Fruit fly (Drosophila melanogaster) whole organism, pupa: ENCODE data around the gene Eip75B.

ENCODE experiments used
- CG10348 ChIP-seq: fragments of 200-800 bp; sonication (Bioruptor generic); IDR thresholded peaks from 2 replicates; pipeline ENCODE4 v1.3.6; 2022; ENCODE audit warnings: missing biosample characterization, missing genetic modification characterization
- CG13204 ChIP-seq: fragments of 200-800 bp; sonication (Bioruptor generic); optimal IDR thresholded peaks from 2 replicates; lab custom pipeline; 2018; ENCODE audit warnings: missing biosample characterization, mild to moderate bottlenecking, missing genetic modification characterization, moderate library complexity
- CG9948 ChIP-seq: fragments of 200-800 bp; sonication (Bioruptor generic); optimal IDR thresholded peaks from 2 replicates; lab custom pipeline; 2018; ENCODE audit warnings: missing biosample characterization, mild to moderate bottlenecking, missing genetic modification characterization, moderate library complexity
- D1 ChIP-seq: fragments of 200-800 bp; sonication (Bioruptor generic); optimal IDR thresholded peaks from 2 replicates; lab custom pipeline; 2018; ENCODE audit warnings: missing biosample characterization, mild to moderate bottlenecking, missing genetic modification characterization, moderate library complexity
- EcR ChIP-seq: fragments of 200-800 bp; sonication (Bioruptor generic); optimal IDR thresholded peaks from 3 replicates; lab custom pipeline; 2019; ENCODE audit warnings: missing biosample characterization, missing genetic modification characterization, mild to moderate bottlenecking, moderate library complexity, missing genetic modification reagents
- Ets98B ChIP-seq: fragments of 200-800 bp; sonication (Bioruptor generic); IDR thresholded peaks from 2 replicates; pipeline ENCODE4 v1.3.6; 2022; ENCODE audit warnings: missing biosample characterization, missing genetic modification characterization
- rn ChIP-seq: fragments of 200-800 bp; sonication (Bioruptor generic); IDR thresholded peaks from 2 replicates; pipeline ENCODE4 v1.3.6; 2022; ENCODE audit warnings: missing biosample characterization, missing genetic modification characterization

DNA sequence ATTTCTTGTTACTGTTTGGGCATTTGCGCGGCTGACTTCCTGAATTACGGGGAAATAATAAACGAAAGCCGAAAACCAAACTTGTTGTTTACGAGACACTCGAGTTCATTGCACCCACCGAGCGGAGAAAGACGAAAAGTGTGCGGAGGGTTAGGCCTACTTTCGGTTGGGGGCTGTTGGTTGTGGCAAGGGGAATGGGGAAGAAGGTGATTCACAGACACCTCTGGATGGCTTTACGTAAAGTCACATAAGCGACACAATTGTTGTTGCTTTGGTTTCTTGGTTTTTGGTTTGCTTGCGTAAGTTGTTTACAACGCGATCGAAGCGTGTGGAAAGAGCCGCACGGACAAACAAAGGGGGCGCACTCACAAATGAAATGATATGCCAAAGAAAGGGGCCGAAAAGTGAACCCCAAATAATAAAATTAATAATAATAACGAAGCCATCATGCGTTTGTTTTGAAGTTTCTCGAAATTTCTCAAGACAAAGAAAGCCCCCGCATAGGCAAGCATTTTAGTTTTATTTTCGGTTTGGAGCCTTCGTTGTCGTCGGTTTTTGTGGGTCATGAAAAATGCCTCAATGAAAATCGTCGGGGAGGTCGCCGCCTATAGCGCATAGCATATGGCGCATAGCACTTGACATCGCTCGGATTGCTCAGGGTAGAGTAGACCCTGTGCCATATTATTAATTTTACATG is 100.8 kb downstream of the Eip75B start:
- no peak for TF ChIP-seq D1 (tag; lab: Kevin White, UChicago)
- peak; percentile 60 for TF ChIP-seq EcR
- TF ChIP-seq CG13204 (GFP tag; lab: Kevin White, UChicago) = no peak
- TF ChIP-seq Ets98B (GFP tag; lab: Robert Waterston, UW) = no peak
- no peak for TF ChIP-seq CG10348 (GFP tag; lab: Robert Waterston, UW)
- TF ChIP-seq CG9948 = no peak
- TF ChIP-seq rn (GFP tag; lab: Robert Waterston, UW) = no peak
